Worm (Caenorhabditis elegans) whole organism, L1 larva: ENCODE results near the gene F41E6.17.

ENCODE experiments used
- C34B4.2 ChIP-seq: sonication (generic microtip); optimal IDR thresholded peaks from 2 replicates; lab custom pipeline; 2017; ENCODE audit warnings: mild to moderate bottlenecking, missing genetic modification characterization, missing compliant biosample characterization
- F16B12.6 ChIP-seq: fragments of 150-350 bp; optimal IDR thresholded peaks from 2 replicates; lab custom pipeline; 2014; ENCODE audit warnings: missing biosample characterization, missing genetic modification characterization
- aly-2 ChIP-seq: fragments of 150-350 bp; optimal IDR thresholded peaks from 2 replicates; lab custom pipeline; 2014; ENCODE audit warnings: missing biosample characterization, missing genetic modification characterization
- blmp-1 ChIP-seq: fragments of 150-350 bp; optimal IDR thresholded peaks from 2 replicates; lab custom pipeline; 2014; ENCODE audit warnings: missing biosample characterization, missing genetic modification characterization
- ceh-88 ChIP-seq: fragments of 200-800 bp; sonication (Bioruptor generic); IDR thresholded peaks from 2 replicates; pipeline ENCODE4 v1.3.6; 2022; ENCODE audit warnings: missing genetic modification characterization, missing compliant biosample characterization
- efl-1 ChIP-seq, 4 experiments: fragments of 150-350 bp; optimal IDR thresholded peaks in 3 of 4; peaks in 1 of 4; 1 replicate in 1 of 4; 2 replicates in 3 of 4; lab custom pipeline; 2014; ENCODE audit warnings: missing biosample characterization in 2 of 4, missing genetic modification characterization in 2 of 4, missing genetic modification reagents in 2 of 4
- efl-3 ChIP-seq: fragments of 200-800 bp; sonication (Bioruptor generic); optimal IDR thresholded peaks from 2 replicates; lab custom pipeline; 2018; ENCODE audit warnings: mild to moderate bottlenecking, missing genetic modification characterization, missing compliant biosample characterization
- elt-3 ChIP-seq, 6 experiments: fragments of 150-350 bp in 1 of 6; sonication (generic microtip); optimal IDR thresholded peaks; 2 replicates each; lab custom pipeline; 2017 to 2018; ENCODE audit warnings: missing biosample characterization in 6 of 6, missing genetic modification characterization in 6 of 6, inconsistent platforms in 1 of 6
- ets-5 ChIP-seq: fragments of 200-800 bp; sonication (Bioruptor generic); IDR thresholded peaks from 2 replicates; pipeline ENCODE4 v1.3.6; 2022; ENCODE audit warnings: missing genetic modification characterization, missing compliant biosample characterization
- fkh-8 ChIP-seq: sonication (generic microtip); optimal IDR thresholded peaks from 2 replicates; lab custom pipeline; 2016; ENCODE audit warnings: mild to moderate bottlenecking, missing genetic modification characterization, missing compliant biosample characterization
- fos-1 ChIP-seq: fragments of 150-350 bp; optimal IDR thresholded peaks from 2 replicates; lab custom pipeline; 2014; ENCODE audit warnings: missing biosample characterization, missing genetic modification characterization
- hlh-4 ChIP-seq: sonication (generic microtip); optimal IDR thresholded peaks from 2 replicates; lab custom pipeline; 2016; ENCODE audit warnings: mild to moderate bottlenecking, missing genetic modification characterization, missing compliant biosample characterization
- isw-1 ChIP-seq: fragments of 200-800 bp; sonication (Bioruptor generic); IDR thresholded peaks from 2 replicates; pipeline ENCODE4 v1.3.6; 2022; ENCODE audit warnings: missing genetic modification characterization, missing compliant biosample characterization
- lin-13 ChIP-seq: fragments of 150-350 bp; optimal IDR thresholded peaks from 2 replicates; lab custom pipeline; 2014; ENCODE audit warnings: missing biosample characterization, missing genetic modification reagents, missing genetic modification characterization
- lin-14 ChIP-seq: fragments of 200-800 bp; sonication (Bioruptor generic); optimal IDR thresholded peaks from 2 replicates; lab custom pipeline; 2018; ENCODE audit warnings: mild to moderate bottlenecking, missing genetic modification characterization, moderate library complexity, missing compliant biosample characterization
- lin-39 ChIP-seq: fragments of 150-350 bp; optimal IDR thresholded peaks from 2 replicates; lab custom pipeline; 2014; ENCODE audit warnings: missing biosample characterization, missing genetic modification reagents, missing genetic modification characterization
- lsy-2 ChIP-seq, 2 experiments: fragments of 150-350 bp; optimal IDR thresholded peaks; 2 replicates each; lab custom pipeline; 2014; ENCODE audit warnings: missing biosample characterization in 2 of 2, missing genetic modification characterization in 2 of 2
- mdl-1 ChIP-seq, 2 experiments: fragments of 150-350 bp; optimal IDR thresholded peaks; 2 replicates each; lab custom pipeline; 2014 to 2017; ENCODE audit warnings: missing biosample characterization in 2 of 2, missing genetic modification characterization in 2 of 2, inconsistent platforms in 1 of 2
- mef-2 ChIP-seq: fragments of 150-350 bp; optimal IDR thresholded peaks from 2 replicates; lab custom pipeline; 2014; ENCODE audit warnings: missing biosample characterization, missing genetic modification characterization
- nhr-237 ChIP-seq: fragments of 150-350 bp; optimal IDR thresholded peaks from 2 replicates; lab custom pipeline; 2014; ENCODE audit warnings: missing biosample characterization, missing genetic modification characterization
- nhr-71 ChIP-seq: sonication (generic microtip); optimal IDR thresholded peaks from 2 replicates; lab custom pipeline; 2016; ENCODE audit warnings: mild to moderate bottlenecking, missing genetic modification characterization, moderate library complexity, missing compliant biosample characterization
- nhr-76 ChIP-seq: sonication (generic microtip); optimal IDR thresholded peaks from 2 replicates; lab custom pipeline; 2017; ENCODE audit warnings: missing biosample characterization, missing genetic modification characterization
- nhr-77 ChIP-seq: fragments of 150-350 bp; optimal IDR thresholded peaks from 2 replicates; lab custom pipeline; 2014; ENCODE audit warnings: missing biosample characterization, missing genetic modification characterization
- nhr-84 ChIP-seq: sonication (generic microtip); optimal IDR thresholded peaks from 2 replicates; lab custom pipeline; 2017; ENCODE audit warnings: missing biosample characterization, missing genetic modification characterization
- nhr-85 ChIP-seq: sonication (generic microtip); peaks from one replicate; lab custom pipeline; 2016; ENCODE audit warnings: missing genetic modification characterization, inconsistent platforms, missing compliant biosample characterization
- pag-3 ChIP-seq: sonication (generic microtip); optimal IDR thresholded peaks from 2 replicates; lab custom pipeline; 2017; ENCODE audit warnings: missing genetic modification characterization, mild to moderate bottlenecking, missing compliant biosample characterization, antibody characterized with exemption, borderline replicate concordance; ENCODE audit not compliant: insufficient read depth
- pqm-1 ChIP-seq: sonication (generic microtip); optimal IDR thresholded peaks from 3 replicates; lab custom pipeline; 2017; ENCODE audit warnings: missing biosample characterization, missing genetic modification characterization
- rnt-1 ChIP-seq: sonication (generic microtip); optimal IDR thresholded peaks from 2 replicates; lab custom pipeline; 2016; ENCODE audit warnings: mild to moderate bottlenecking, missing genetic modification characterization, moderate library complexity, missing compliant biosample characterization
- snpc-4 ChIP-seq: fragments of 150-350 bp; optimal IDR thresholded peaks from 2 replicates; lab custom pipeline; 2014; ENCODE audit warnings: missing biosample characterization, missing genetic modification characterization
- snu-23 ChIP-seq: sonication (generic microtip); optimal IDR thresholded peaks from 2 replicates; lab custom pipeline; 2016; ENCODE audit warnings: missing genetic modification characterization, missing compliant biosample characterization
- sox-4 ChIP-seq: sonication (generic microtip); optimal IDR thresholded peaks from 2 replicates; lab custom pipeline; 2016; ENCODE audit warnings: missing genetic modification characterization, missing compliant biosample characterization
- sup-37 ChIP-seq: fragments of 200-800 bp; sonication (Bioruptor generic); optimal IDR thresholded peaks from 2 replicates; lab custom pipeline; 2018; ENCODE audit warnings: mild to moderate bottlenecking, missing genetic modification characterization, missing compliant biosample characterization
- tbx-2 ChIP-seq: sonication (generic microtip); optimal IDR thresholded peaks from 2 replicates; lab custom pipeline; 2016; ENCODE audit warnings: missing genetic modification characterization, missing compliant biosample characterization
- unc-30 ChIP-seq: sonication (generic microtip); optimal IDR thresholded peaks from 2 replicates; lab custom pipeline; 2017; ENCODE audit warnings: missing biosample characterization, missing genetic modification characterization
- unc-62 ChIP-seq: fragments of 150-350 bp; optimal IDR thresholded peaks from 2 replicates; lab custom pipeline; 2014; ENCODE audit warnings: missing biosample characterization, missing genetic modification reagents, missing genetic modification characterization
- unc-86 ChIP-seq: sonication (generic microtip); optimal IDR thresholded peaks from 2 replicates; lab custom pipeline; 2016; ENCODE audit warnings: missing genetic modification characterization, missing compliant biosample characterization
- vab-15 ChIP-seq: sonication (generic microtip); optimal IDR thresholded peaks from 2 replicates; lab custom pipeline; 2017; ENCODE audit warnings: missing genotype, mild to moderate bottlenecking, missing genetic modification characterization, missing compliant biosample characterization
- xbp-1 ChIP-seq: sonication (generic microtip); optimal IDR thresholded peaks from 2 replicates; lab custom pipeline; 2016; ENCODE audit warnings: missing genetic modification characterization, missing compliant biosample characterization
- zip-4 ChIP-seq: fragments of 200-800 bp; sonication (Bioruptor generic); optimal IDR thresholded peaks from 2 replicates; lab custom pipeline; 2018; ENCODE audit warnings: mild to moderate bottlenecking, missing genetic modification characterization, moderate library complexity, missing compliant biosample characterization

F41E6.17 gene

DNA sequence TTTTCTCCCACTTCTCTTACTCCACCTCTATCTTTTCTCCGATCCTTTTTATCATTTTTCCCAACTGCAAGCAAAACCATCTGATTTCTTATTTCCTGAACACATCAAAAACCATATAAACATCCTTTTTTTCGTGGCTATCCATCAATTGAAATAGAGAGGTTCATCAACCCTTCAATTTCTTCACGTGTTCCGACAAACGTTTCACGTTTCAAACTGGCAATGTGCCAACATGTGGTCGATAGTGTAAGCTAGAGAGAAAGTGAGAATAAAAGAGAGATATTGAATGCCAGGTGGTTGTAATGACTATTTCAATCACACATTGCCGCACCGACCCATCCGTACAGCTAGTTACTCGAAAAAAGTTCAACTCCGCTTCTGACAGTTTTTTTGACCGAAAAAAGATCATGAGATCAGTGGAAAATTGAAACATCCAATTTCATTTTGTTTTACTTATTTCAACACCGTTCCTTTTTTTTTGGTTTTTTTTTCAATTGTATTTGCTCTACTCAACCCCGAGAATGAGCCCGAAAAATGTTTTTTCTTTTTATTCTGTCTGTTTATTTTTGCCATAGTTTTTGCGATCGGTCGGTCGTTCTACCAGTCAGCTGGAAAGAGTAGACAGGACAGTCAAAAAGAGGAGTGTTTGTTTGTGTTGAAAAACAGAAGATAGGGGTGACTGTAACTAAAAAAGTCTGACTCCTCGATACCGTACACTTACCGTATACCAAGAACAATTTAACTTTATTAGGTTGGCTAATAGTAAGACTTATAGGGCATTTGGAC is 34.9 kb downstream of the F41E6.17 start (continued):
- TF ChIP-seq F16B12.6 (tag; lab: Kevin White, UChicago), result no peak
- no peak for TF ChIP-seq ets-5 (GFP tag; lab: Robert Waterston, UW)
- peak in 1 of 2 experiments; percentile 52 for TF ChIP-seq lsy-2 (tag; optimal IDR thresholded peaks at IDR 0.05; lab: Kevin White, UChicago)
- no peak for TF ChIP-seq elt-3 (tag; optimal IDR thresholded peaks at IDR 0.05; lab: Kevin White, UChicago)
- TF ChIP-seq snpc-4 (tag; lab: Kevin White, UChicago), result no peak
- no peak for TF ChIP-seq nhr-237 (tag; lab: Kevin White, UChicago)
- no peak for TF ChIP-seq mef-2
- no peak for TF ChIP-seq aly-2 (tag; lab: Kevin White, UChicago)
- peak; percentile 91 for TF ChIP-seq pag-3 (tag; lab: Kevin White, UChicago)
- TF ChIP-seq mdl-1 (tag; optimal IDR thresholded peaks at IDR 0.05; lab: Kevin White, UChicago), result peak in 1 of 2 experiments; percentile 56
- no peak for TF ChIP-seq pqm-1 (tag; lab: Kevin White, UChicago)
- no peak for TF ChIP-seq unc-62 (GFP tag; lab: Kevin White, UChicago)
- TF ChIP-seq lin-13 (GFP tag; lab: Kevin White, UChicago), result no peak
- peak; percentile 8 for TF ChIP-seq tbx-2 (tag; lab: Kevin White, UChicago)
- TF ChIP-seq sup-37, result peak; percentile 13

DNA sequence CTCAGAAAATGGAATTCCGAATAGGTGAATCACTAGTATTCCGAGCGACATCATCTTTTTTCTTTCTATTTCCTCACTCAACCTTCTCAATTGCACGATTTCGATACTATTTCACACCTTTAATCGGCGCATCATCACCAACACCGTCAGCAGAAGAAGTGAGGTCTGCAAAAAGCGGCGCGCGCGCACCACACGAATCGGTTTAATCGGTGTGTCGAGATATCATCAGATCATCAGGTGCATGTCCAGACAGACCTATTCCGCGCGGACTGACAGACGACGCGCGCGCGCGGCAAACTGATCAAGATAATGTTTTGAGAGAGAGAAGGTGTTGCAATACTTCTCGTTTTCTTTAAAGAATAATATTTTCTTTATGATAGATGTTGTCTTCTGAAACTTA is 36.6 kb downstream of the F41E6.17 start:
- no peak for TF ChIP-seq ets-5 (GFP tag; lab: Robert Waterston, UW)
- peak; percentile 41 for TF ChIP-seq lin-14 (GFP tag; lab: Kevin White, UChicago)
- TF ChIP-seq lsy-2 (tag; optimal IDR thresholded peaks at IDR 0.05; lab: Kevin White, UChicago), result no peak
- TF ChIP-seq unc-30 (tag; lab: Kevin White, UChicago), result no peak
- no peak for TF ChIP-seq nhr-237 (tag; lab: Kevin White, UChicago)
- TF ChIP-seq ceh-88 (GFP tag; lab: Robert Waterston, UW), result no peak
- TF ChIP-seq tbx-2 (tag; lab: Kevin White, UChicago), result no peak
- TF ChIP-seq hlh-4 (tag; lab: Kevin White, UChicago), result no peak
- no peak for TF ChIP-seq sup-37
- no peak for TF ChIP-seq fkh-8 (tag; lab: Kevin White, UChicago)
- TF ChIP-seq isw-1 (GFP tag; lab: Robert Waterston, UW), result no peak
- no peak for TF ChIP-seq nhr-84 (tag; lab: Kevin White, UChicago)
- no peak for TF ChIP-seq vab-15 (tag; lab: Kevin White, UChicago)
- TF ChIP-seq lin-39 (tag; lab: Kevin White, UChicago), result no peak
- TF ChIP-seq xbp-1, result no peak
- TF ChIP-seq snu-23 (GFP tag; lab: Kevin White, UChicago), result no peak
- TF ChIP-seq F16B12.6 (tag; lab: Kevin White, UChicago), result no peak
- TF ChIP-seq unc-86 (tag; lab: Kevin White, UChicago), result no peak
- no peak for TF ChIP-seq efl-1 (optimal IDR thresholded peaks at IDR 0.05; lab: Kevin White, UChicago)
- peak in 1 of 2 experiments; percentile 82 for TF ChIP-seq efl-1 (GFP tag; optimal IDR thresholded peaks at IDR 0.05 in 1 of 2; lab: Kevin White, UChicago)
- no peak for TF ChIP-seq nhr-76 (tag; lab: Kevin White, UChicago)
- TF ChIP-seq efl-3 (GFP tag; lab: Kevin White, UChicago), result no peak
- peak; percentile 22 for TF ChIP-seq rnt-1 (tag; lab: Kevin White, UChicago)
- no peak for TF ChIP-seq nhr-77 (tag; lab: Kevin White, UChicago)
- no peak for TF ChIP-seq fos-1
- TF ChIP-seq nhr-85 (tag; lab: Kevin White, UChicago), result peak; percentile 73
- TF ChIP-seq elt-3 (tag; optimal IDR thresholded peaks at IDR 0.05; lab: Kevin White, UChicago), result no peak
- no peak for TF ChIP-seq C34B4.2
- TF ChIP-seq zip-4 (GFP tag; lab: Kevin White, UChicago), result no peak
- peak; percentile 1 for TF ChIP-seq nhr-71
- TF ChIP-seq sox-4 (tag; lab: Kevin White, UChicago), result no peak
- TF ChIP-seq blmp-1 (tag; lab: Kevin White, UChicago), result peak; percentile 73
